Fruit fly (Drosophila melanogaster) whole organism, wandering third instar larva: ENCODE data around the gene Kr-h2.

Experiments used
- Abd-B ChIP-seq: fragments of >200 bp; optimal IDR thresholded peaks from 2 replicates; lab custom pipeline; 2017; ENCODE audit warnings: missing biosample characterization, missing genetic modification characterization
- CG32264 ChIP-seq: fragments of 200-800 bp; sonication (Bioruptor generic); optimal IDR thresholded peaks from 2 replicates; lab custom pipeline; 2016; ENCODE audit warnings: missing biosample characterization, missing genetic modification characterization
- CG9705 ChIP-seq: fragments of 200-800 bp; sonication (Bioruptor generic); optimal IDR thresholded peaks from 2 replicates; lab custom pipeline; 2018; ENCODE audit warnings: missing biosample characterization, mild to moderate bottlenecking, missing genetic modification characterization
- CrebA ChIP-seq: fragments of 200-800 bp; sonication (Bioruptor generic); optimal IDR thresholded peaks from 2 replicates; lab custom pipeline; 2016; ENCODE audit warnings: missing biosample characterization, mild to moderate bottlenecking, missing genetic modification characterization, borderline replicate concordance
- Dfd ChIP-seq: fragments of >200 bp; optimal IDR thresholded peaks from 2 replicates; lab custom pipeline; 2017; ENCODE audit warnings: missing biosample characterization, missing genetic modification characterization
- Dif ChIP-seq: fragments of 200-275, 200-300 bp; sonication (Bioruptor generic); optimal IDR thresholded peaks from 2 replicates; lab custom pipeline; 2018; ENCODE audit warnings: missing biosample characterization, missing genetic modification characterization; ENCODE audit not compliant: partially characterized antibody
- GATAd ChIP-seq: sonication (Bioruptor generic); optimal IDR thresholded peaks from 2 replicates; lab custom pipeline; 2016; ENCODE audit warnings: missing biosample characterization, missing genetic modification characterization
- HLH106 ChIP-seq: fragments of 200-800 bp; optimal IDR thresholded peaks from 3 replicates; lab custom pipeline; 2019; ENCODE audit warnings: missing biosample characterization, mild to moderate bottlenecking, missing genetic modification characterization, moderate library complexity
- Hnf4 ChIP-seq: fragments of 200-800 bp; sonication (Bioruptor generic); optimal IDR thresholded peaks from 2 replicates; lab custom pipeline; 2016; ENCODE audit warnings: missing biosample characterization, mild to moderate bottlenecking, missing genetic modification characterization
- Hr78 ChIP-seq: fragments of >200 bp; optimal IDR thresholded peaks from 2 replicates; lab custom pipeline; 2017; ENCODE audit warnings: missing biosample characterization, missing genetic modification characterization
- Hr83 ChIP-seq: fragments of 200-300 bp; sonication (Bioruptor generic); optimal IDR thresholded peaks from 2 replicates; lab custom pipeline; 2016; ENCODE audit warnings: missing biosample characterization, mild to moderate bottlenecking, missing genetic modification characterization, moderate library complexity; ENCODE audit not compliant: poor library complexity, severe bottlenecking
- Jra ChIP-seq: sonication (Bioruptor generic); optimal IDR thresholded peaks from 2 replicates; lab custom pipeline; 2016; ENCODE audit warnings: missing biosample characterization, missing genetic modification characterization
- Mio ChIP-seq: sonication (Bioruptor generic); optimal IDR thresholded peaks from 2 replicates; lab custom pipeline; 2016; ENCODE audit warnings: missing biosample characterization, missing genetic modification characterization
- Myc ChIP-seq: fragments of >200 bp; optimal IDR thresholded peaks from 2 replicates; lab custom pipeline; 2017
- N ChIP-seq: fragments of >200 bp; optimal IDR thresholded peaks from 2 replicates; lab custom pipeline; 2018; ENCODE audit warnings: missing biosample characterization, missing external identifiers, missing genetic modification characterization
- OdsH ChIP-seq: fragments of 200-800 bp; sonication (Bioruptor generic); optimal IDR thresholded peaks from 2 replicates; lab custom pipeline; 2016; ENCODE audit warnings: missing biosample characterization, mild to moderate bottlenecking, missing genetic modification characterization
- Rel ChIP-seq, 2 experiments: fragments of 200-800 bp; sonication (Bioruptor generic) in 1 of 2; optimal IDR thresholded peaks; 2 replicates in 1 of 2; 3 replicates in 1 of 2; lab custom pipeline; 2016 to 2019; ENCODE audit warnings: mild to moderate bottlenecking in 2 of 2, missing biosample characterization in 2 of 2, missing genetic modification characterization in 2 of 2, moderate library complexity in 1 of 2
- Sp1 ChIP-seq: fragments of 200-800 bp; sonication (Bioruptor generic); optimal IDR thresholded peaks from 3 replicates; lab custom pipeline; 2019; ENCODE audit warnings: missing biosample characterization, mild to moderate bottlenecking, missing genetic modification characterization, moderate library complexity
- Vsx2 ChIP-seq: fragments of 200-300, 225-300 bp; sonication (Bioruptor generic); optimal IDR thresholded peaks from 2 replicates; lab custom pipeline; 2018; ENCODE audit warnings: missing biosample characterization, missing genetic modification characterization; ENCODE audit not compliant: partially characterized antibody
- br ChIP-seq: fragments of 200-800 bp; sonication (Bioruptor generic); optimal IDR thresholded peaks from 2 replicates; lab custom pipeline; 2016; ENCODE audit warnings: missing biosample characterization, missing genetic modification characterization
- brk ChIP-seq: fragments of 200-800 bp; sonication (Bioruptor generic); optimal IDR thresholded peaks from 2 replicates; lab custom pipeline; 2016; ENCODE audit warnings: missing biosample characterization, mild to moderate bottlenecking, missing genetic modification characterization
- dl ChIP-seq, 2 experiments: fragments of 175-275, 200-275 bp in 1 of 2; fragments of 200-275 bp in 1 of 2; sonication (Bioruptor generic); optimal IDR thresholded peaks; lab custom pipeline; 2018; ENCODE audit warnings: mild to moderate bottlenecking in 2 of 2, missing biosample characterization in 2 of 2, missing genetic modification characterization in 2 of 2, moderate library complexity in 2 of 2; ENCODE audit not compliant: partially characterized antibody in 2 of 2, insufficient read depth in 1 of 2
- dmrt93B ChIP-seq: fragments of 200-800 bp; sonication (Bioruptor generic); optimal IDR thresholded peaks from 2 replicates; lab custom pipeline; 2018; ENCODE audit warnings: missing biosample characterization, mild to moderate bottlenecking, missing genetic modification characterization
- dsf ChIP-seq: sonication (Bioruptor generic); optimal IDR thresholded peaks from 2 replicates; lab custom pipeline; 2016; ENCODE audit warnings: missing biosample characterization, missing genetic modification characterization, borderline replicate concordance
- ey ChIP-seq: fragments of 200-800 bp; sonication (Bioruptor generic); optimal IDR thresholded peaks from 2 replicates; lab custom pipeline; 2016; ENCODE audit warnings: missing biosample characterization, missing genetic modification characterization
- foxo ChIP-seq, 2 experiments: fragments of 200-800 bp; sonication (Bioruptor generic); optimal IDR thresholded peaks; 2 replicates in 1 of 2; 3 replicates in 1 of 2; lab custom pipeline; 2016 to 2017; ENCODE audit warnings: missing biosample characterization in 2 of 2, missing genetic modification characterization in 2 of 2
- fru ChIP-seq: fragments of 200-800 bp; sonication (Bioruptor generic); optimal IDR thresholded peaks from 3 replicates; lab custom pipeline; 2016; ENCODE audit warnings: missing biosample characterization, mild to moderate bottlenecking, missing genetic modification characterization
- h ChIP-seq: fragments of 200-800 bp; sonication (Bioruptor generic); optimal IDR thresholded peaks from 3 replicates; lab custom pipeline; 2016; ENCODE audit warnings: missing biosample characterization, mild to moderate bottlenecking, missing genetic modification characterization
- jim ChIP-seq: fragments of 175-275, 200-325 bp; sonication (Bioruptor generic); optimal IDR thresholded peaks from 2 replicates; lab custom pipeline; 2016; ENCODE audit warnings: missing biosample characterization, mild to moderate bottlenecking, missing genetic modification characterization
- lola ChIP-seq: fragments of >200 bp; optimal IDR thresholded peaks from 2 replicates; lab custom pipeline; 2017; ENCODE audit warnings: missing biosample characterization, missing genetic modification characterization
- pan ChIP-seq: fragments of >200 bp; optimal IDR thresholded peaks from 2 replicates; lab custom pipeline; 2017
- psq ChIP-seq: fragments of 200-800 bp; sonication (Bioruptor generic); optimal IDR thresholded peaks from 3 replicates; lab custom pipeline; 2017; ENCODE audit warnings: missing biosample characterization, mild to moderate bottlenecking, missing genetic modification characterization, moderate library complexity
- rgr ChIP-seq: fragments of 200-800 bp; sonication (Bioruptor generic); optimal IDR thresholded peaks from 3 replicates; lab custom pipeline; 2016; ENCODE audit warnings: missing biosample characterization, mild to moderate bottlenecking, missing genetic modification characterization
- sage ChIP-seq: fragments of 200-800 bp; sonication (Bioruptor generic); optimal IDR thresholded peaks from 2 replicates; lab custom pipeline; 2016; ENCODE audit warnings: missing biosample characterization, mild to moderate bottlenecking, missing genetic modification characterization
- sv ChIP-seq: fragments of 200-800 bp; sonication (Bioruptor generic); optimal IDR thresholded peaks from 3 replicates; lab custom pipeline; 2016; ENCODE audit warnings: missing biosample characterization, missing genetic modification characterization
- tai ChIP-seq: sonication (Bioruptor generic); optimal IDR thresholded peaks from 2 replicates; lab custom pipeline; 2016; ENCODE audit warnings: missing biosample characterization, missing genetic modification characterization
- usp ChIP-seq: fragments of >200 bp; optimal IDR thresholded peaks from 2 replicates; lab custom pipeline; 2017; ENCODE audit warnings: missing biosample characterization, missing genetic modification characterization
- woc ChIP-seq: sonication (Bioruptor generic); optimal IDR thresholded peaks from 2 replicates; lab custom pipeline; 2016; ENCODE audit warnings: missing biosample characterization, mild to moderate bottlenecking, missing genetic modification characterization

The Kr-h2 gene

dm6 chr2L:6070656-6071231 is at the start of gene Kr-h2, which contains the start of gene CG9154:
Gene Kr-h2, plus strand, starts transcription at chr2L:6070990.
Gene CG9154, minus strand, starts transcription at chr2L:6070686.
- TF ChIP-seq OdsH (GFP tag; lab: Kevin White, UChicago) (no peak), Dif (GFP tag; lab: Kevin White, UChicago) (no peak), HLH106 (tag; lab: Kevin White, UChicago) (peak; percentile 70), lola (no peak), psq (peak; percentile 35), Jra (GFP tag; lab: Kevin White, UChicago) (peak; percentile 11), foxo (GFP tag; optimal IDR thresholded peaks at IDR 0.05; lab: Kevin White, UChicago) (peak in 1 of 2 experiments; percentile 36), Rel (GFP tag; optimal IDR thresholded peaks at IDR 0.05; lab: Kevin White, UChicago) (no peak), Rel (tag; optimal IDR thresholded peaks at IDR 0.05; lab: Kevin White, UChicago) (peak; percentile 57), Hr83 (GFP tag; lab: Kevin White, UChicago) (no peak), CG9705 (GFP tag; lab: Kevin White, UChicago) (peak; percentile 24), N (GFP tag; lab: Kevin White, UChicago) (no peak), Sp1 (peak; percentile 59), fru (GFP tag; lab: Kevin White, UChicago) (peak; percentile 49), Vsx2 (no peak), Hnf4 (GFP tag; lab: Kevin White, UChicago) (peak; percentile 5), brk (GFP tag; lab: Kevin White, UChicago) (no peak), dl (GFP tag; optimal IDR thresholded peaks at IDR 0.05; lab: Kevin White, UChicago; ENCODE audit: insufficient read depth in 1 of 2, partially characterized antibody in 2 of 2) (no peak), sv (GFP tag; lab: Kevin White, UChicago) (peak; percentile 4), CG32264 (no peak), h (GFP tag; lab: Kevin White, UChicago) (peak; percentile 28), GATAd (GFP tag; lab: Kevin White, UChicago) (no peak), dsf (GFP tag; lab: Kevin White, UChicago) (peak; percentile 22), Dfd (GFP tag; lab: Kevin White, UChicago) (no peak), dmrt93B (GFP tag; lab: Kevin White, UChicago) (no peak), br (GFP tag; lab: Kevin White, UChicago) (peak; percentile 37), rgr (GFP tag; lab: Kevin White, UChicago) (peak; percentile 12), sage (GFP tag; lab: Kevin White, UChicago) (no peak), Myc (peak; percentile 49)

- no peak for TF ChIP-seq brk (GFP tag; lab: Kevin White, UChicago)
- TF ChIP-seq Abd-B (GFP tag; lab: Kevin White, UChicago), result no peak
- TF ChIP-seq Mio (GFP tag; lab: Kevin White, UChicago), result no peak
- no peak for TF ChIP-seq CG32264
- TF ChIP-seq sv (GFP tag; lab: Kevin White, UChicago), result no peak
- TF ChIP-seq Rel (GFP tag; optimal IDR thresholded peaks at IDR 0.05; lab: Kevin White, UChicago), result no peak
- TF ChIP-seq Rel (tag; optimal IDR thresholded peaks at IDR 0.05; lab: Kevin White, UChicago), result no peak
- no peak for TF ChIP-seq Hnf4 (GFP tag; lab: Kevin White, UChicago)
- TF ChIP-seq dl (GFP tag; optimal IDR thresholded peaks at IDR 0.05; lab: Kevin White, UChicago; ENCODE audit: insufficient read depth in 1 of 2, partially characterized antibody in 2 of 2), result no peak
- peak; percentile 73 for TF ChIP-seq dmrt93B (GFP tag; lab: Kevin White, UChicago)
- TF ChIP-seq Hr83 (GFP tag; lab: Kevin White, UChicago), result no peak
- peak; percentile 15 for TF ChIP-seq sage (GFP tag; lab: Kevin White, UChicago)
- TF ChIP-seq Myc, result no peak
- no peak for TF ChIP-seq Dfd (GFP tag; lab: Kevin White, UChicago)
- peak in 1 of 2 experiments; percentile 83 for TF ChIP-seq foxo (GFP tag; optimal IDR thresholded peaks at IDR 0.05; lab: Kevin White, UChicago)
- peak; percentile 63 for TF ChIP-seq CG9705 (GFP tag; lab: Kevin White, UChicago)
- no peak for TF ChIP-seq tai (GFP tag; lab: Kevin White, UChicago)
- TF ChIP-seq rgr (GFP tag; lab: Kevin White, UChicago), result peak; percentile 57
- TF ChIP-seq h (GFP tag; lab: Kevin White, UChicago), result peak; percentile 74
- no peak for TF ChIP-seq pan
- peak; percentile 72 for TF ChIP-seq fru (GFP tag; lab: Kevin White, UChicago)
- peak; percentile 10 for TF ChIP-seq ey
- TF ChIP-seq br (GFP tag; lab: Kevin White, UChicago), result no peak
- no peak for TF ChIP-seq jim (GFP tag; lab: Kevin White, UChicago)
- TF ChIP-seq N (GFP tag; lab: Kevin White, UChicago), result no peak
- no peak for TF ChIP-seq usp
- no peak for TF ChIP-seq GATAd (GFP tag; lab: Kevin White, UChicago)
- peak; percentile 58 for TF ChIP-seq psq
- no peak for TF ChIP-seq dsf (GFP tag; lab: Kevin White, UChicago)
- TF ChIP-seq Vsx2, result no peak
- no peak for TF ChIP-seq lola
- no peak for TF ChIP-seq woc (GFP tag; lab: Kevin White, UChicago)
- peak; percentile 55 for TF ChIP-seq Sp1
- TF ChIP-seq Hr78 (GFP tag; lab: Kevin White, UChicago), result no peak
- TF ChIP-seq OdsH (GFP tag; lab: Kevin White, UChicago), result peak; percentile 25
- peak; percentile 81 for TF ChIP-seq HLH106 (tag; lab: Kevin White, UChicago)
- TF ChIP-seq CrebA (GFP tag; lab: Kevin White, UChicago), result no peak
- TF ChIP-seq Dif (GFP tag; lab: Kevin White, UChicago), result no peak
- TF ChIP-seq Jra (GFP tag; lab: Kevin White, UChicago), result no peak
These were observed 48.0 kb upstream of the Kr-h2 start for dm6 chr2L:6022793-6023192.
